Worm (Caenorhabditis elegans) whole organism, L4 larva: Measurements from ENCODE around the gene sca-1.

Experiments used
- D1046.2 ChIP-seq: fragments of 200-800 bp; sonication (Bioruptor generic); IDR thresholded peaks from 2 replicates; pipeline ENCODE4 v1.3.6; 2022; ENCODE audit warnings: missing genetic modification characterization, missing compliant biosample characterization
- F10B5.3 ChIP-seq: sonication (generic microtip); optimal IDR thresholded peaks from 2 replicates; lab custom pipeline; 2016; ENCODE audit warnings: mild to moderate bottlenecking, missing genetic modification characterization, missing compliant biosample characterization
- F44E2.7 ChIP-seq: fragments of 200-800 bp; sonication (Bioruptor generic); IDR thresholded peaks from 2 replicates; pipeline ENCODE4 v2.1.2; 2022; ENCODE audit warnings: missing genetic modification characterization, missing compliant biosample characterization
- T26A8.4 ChIP-seq: fragments of 200-800 bp; sonication (Bioruptor generic); IDR thresholded peaks from 2 replicates; pipeline ENCODE4 v1.3.6; 2022; ENCODE audit warnings: missing genetic modification characterization, missing compliant biosample characterization
- Y105C5A.15 ChIP-seq: fragments of 200-800 bp; sonication (Bioruptor generic); IDR thresholded peaks from 2 replicates; pipeline ENCODE4 v1.3.6; 2022; ENCODE audit warnings: missing genetic modification characterization, missing compliant biosample characterization
- Y75B8A.6 ChIP-seq: fragments of 200-800 bp; sonication (Bioruptor generic); IDR thresholded peaks from 2 replicates; pipeline ENCODE4 v1.3.6; 2022; ENCODE audit warnings: missing genetic modification reagents, missing genetic modification characterization, missing compliant biosample characterization
- aha-1 ChIP-seq: fragments of 150-350 bp; peaks from one replicate; lab custom pipeline; 2014; ENCODE audit warnings: missing biosample characterization, missing genetic modification characterization
- ceh-32 ChIP-seq: sonication (generic microtip); optimal IDR thresholded peaks from 2 replicates; lab custom pipeline; 2016; ENCODE audit warnings: mild to moderate bottlenecking, missing genetic modification characterization, missing compliant biosample characterization; ENCODE audit not compliant: poor library complexity
- ceh-44 ChIP-seq: fragments of 200-800 bp; sonication (Bioruptor generic); IDR thresholded peaks from 2 replicates; pipeline ENCODE4 v1.3.6; 2022; ENCODE audit warnings: missing genetic modification reagents, missing genetic modification characterization, missing compliant biosample characterization
- ceh-62 ChIP-seq: sonication (generic microtip); optimal IDR thresholded peaks from 2 replicates; lab custom pipeline; 2017; ENCODE audit warnings: missing biosample characterization, missing genetic modification characterization
- cey-2 ChIP-seq: sonication (generic microtip); optimal IDR thresholded peaks from 3 replicates; lab custom pipeline; 2017; ENCODE audit warnings: missing genetic modification characterization, mild to moderate bottlenecking, missing compliant biosample characterization, antibody characterized with exemption, borderline replicate concordance; ENCODE audit not compliant: insufficient read depth
- daf-16 ChIP-seq, 3 experiments: sonication (generic microtip); optimal IDR thresholded peaks; 2 replicates each; lab custom pipeline; 2016 to 2017; ENCODE audit warnings: missing genetic modification characterization in 3 of 3, missing genetic modification reagents in 3 of 3, mild to moderate bottlenecking in 2 of 3, missing compliant biosample characterization in 2 of 3, missing biosample characterization in 1 of 3, moderate library complexity in 1 of 3
- dmd-6 ChIP-seq: fragments of 200-800 bp; sonication (Bioruptor generic); IDR thresholded peaks from 2 replicates; pipeline ENCODE4 v1.3.6; 2022; ENCODE audit warnings: missing genetic modification reagents, missing genetic modification characterization, missing compliant biosample characterization
- dpl-1 ChIP-seq: fragments of 150-350 bp; optimal IDR thresholded peaks from 2 replicates; lab custom pipeline; 2014; ENCODE audit warnings: missing biosample characterization, missing genetic modification reagents, missing genetic modification characterization
- egl-27 ChIP-seq: sonication (generic microtip); optimal IDR thresholded peaks from 3 replicates; lab custom pipeline; 2017; ENCODE audit warnings: missing biosample characterization, missing genetic modification reagents, missing genetic modification characterization
- hmg-1.1 ChIP-seq: fragments of 200-800 bp; sonication (Bioruptor generic); IDR thresholded peaks from 2 replicates; pipeline ENCODE4 v1.3.6; 2022; ENCODE audit warnings: missing genetic modification reagents, missing genetic modification characterization, missing compliant biosample characterization
- jun-1 ChIP-seq: fragments of 150-350 bp; optimal IDR thresholded peaks from 2 replicates; lab custom pipeline; 2014; ENCODE audit warnings: missing biosample characterization, missing genetic modification reagents, missing genetic modification characterization
- lim-7 ChIP-seq: fragments of 200-800 bp; sonication (Bioruptor generic); IDR thresholded peaks from 2 replicates; pipeline ENCODE4 v1.3.6; 2022; ENCODE audit warnings: missing genetic modification characterization, missing compliant biosample characterization
- lin-1 ChIP-seq: fragments of 200-800 bp; sonication (Bioruptor generic); IDR thresholded peaks from 2 replicates; pipeline ENCODE4 v1.3.6; 2022; ENCODE audit warnings: missing genetic modification reagents, missing genetic modification characterization, missing compliant biosample characterization
- lsy-2 ChIP-seq, 2 experiments: fragments of 150-350 bp in 1 of 2; sonication (generic microtip) in 1 of 2; optimal IDR thresholded peaks; 2 replicates each; lab custom pipeline; 2014 to 2017; ENCODE audit warnings: missing biosample characterization in 2 of 2, missing genetic modification characterization in 2 of 2
- madf-5 ChIP-seq, 2 experiments: fragments of 200-800 bp; sonication (Bioruptor generic); IDR thresholded peaks; 2 replicates each; pipeline ENCODE4 v1.3.6; 2022; ENCODE audit warnings: missing compliant biosample characterization in 2 of 2, missing genetic modification characterization in 2 of 2
- mes-2 ChIP-seq: sonication (generic microtip); optimal IDR thresholded peaks from 2 replicates; lab custom pipeline; 2016; ENCODE audit warnings: missing genotype, mild to moderate bottlenecking, missing genetic modification characterization, missing compliant biosample characterization; ENCODE audit not compliant: poor library complexity, severe bottlenecking
- nhr-111 ChIP-seq: fragments of 200-800 bp; sonication (Bioruptor generic); optimal IDR thresholded peaks from 2 replicates; lab custom pipeline; 2018; ENCODE audit warnings: mild to moderate bottlenecking, missing genetic modification characterization, missing compliant biosample characterization
- nhr-237 ChIP-seq: sonication (generic microtip); optimal IDR thresholded peaks from 2 replicates; lab custom pipeline; 2017; ENCODE audit warnings: missing biosample characterization, missing genetic modification characterization
- nhr-28 ChIP-seq: fragments of 150-350 bp; optimal IDR thresholded peaks from 2 replicates; lab custom pipeline; 2014; ENCODE audit warnings: missing biosample characterization, missing genetic modification characterization
- nhr-41 ChIP-seq: fragments of 200-800 bp; sonication (Bioruptor generic); IDR thresholded peaks from 2 replicates; pipeline ENCODE4 v1.3.6; 2022; ENCODE audit warnings: missing genetic modification reagents, missing genetic modification characterization, missing compliant biosample characterization
- nhr-42 ChIP-seq: fragments of 200-800 bp; sonication (Bioruptor generic); IDR thresholded peaks from 2 replicates; pipeline ENCODE4 v1.3.6; 2022; ENCODE audit warnings: missing genetic modification characterization, missing compliant biosample characterization
- nhr-76 ChIP-seq: fragments of 150-350 bp; optimal IDR thresholded peaks from 2 replicates; lab custom pipeline; 2014; ENCODE audit warnings: missing biosample characterization, missing genetic modification characterization
- nhr-77 ChIP-seq: fragments of 150-350 bp; optimal IDR thresholded peaks from 2 replicates; lab custom pipeline; 2014; ENCODE audit warnings: missing biosample characterization, missing genetic modification characterization
- rbr-2 ChIP-seq: sonication (generic microtip); optimal IDR thresholded peaks from 2 replicates; lab custom pipeline; 2016; ENCODE audit warnings: missing genotype, missing genetic modification characterization, missing compliant biosample characterization
- set-16 ChIP-seq: fragments of 200-800 bp; sonication (Bioruptor generic); IDR thresholded peaks from 2 replicates; pipeline ENCODE4 v1.3.6; 2022; ENCODE audit warnings: missing genetic modification reagents, missing genetic modification characterization, missing compliant biosample characterization
- snpc-4 ChIP-seq: fragments of 150-350 bp; optimal IDR thresholded peaks from 2 replicates; lab custom pipeline; 2014; ENCODE audit warnings: missing biosample characterization, missing genetic modification characterization
- spr-1 ChIP-seq: sonication (generic microtip); optimal IDR thresholded peaks from 2 replicates; lab custom pipeline; 2016; ENCODE audit warnings: mild to moderate bottlenecking, missing genetic modification characterization, missing compliant biosample characterization
- spr-3 ChIP-seq: fragments of 200-800 bp; sonication (Bioruptor generic); optimal IDR thresholded peaks from 2 replicates; lab custom pipeline; 2018; ENCODE audit warnings: mild to moderate bottlenecking, missing genetic modification characterization, missing compliant biosample characterization
- tra-1 ChIP-seq: fragments of 200-800 bp; sonication (Bioruptor generic); IDR thresholded peaks from 2 replicates; pipeline ENCODE4 v1.3.6; 2022; ENCODE audit warnings: missing genetic modification reagents, missing genetic modification characterization, missing compliant biosample characterization
- unc-39 ChIP-seq: sonication (generic microtip); optimal IDR thresholded peaks from 2 replicates; lab custom pipeline; 2017; ENCODE audit warnings: missing biosample characterization, missing genetic modification characterization
- unc-62 ChIP-seq, 3 experiments: fragments of 150-350 bp in 1 of 3; sonication (generic microtip); optimal IDR thresholded peaks in 2 of 3; peaks in 1 of 3; 1 replicate in 1 of 3; 2 replicates in 2 of 3; lab custom pipeline; 2014 to 2017; ENCODE audit warnings: missing biosample characterization in 3 of 3, missing genetic modification characterization in 3 of 3, missing genetic modification reagents in 3 of 3, missing genotype in 1 of 3
- vab-7 ChIP-seq: fragments of 200-800 bp; sonication (Bioruptor generic); IDR thresholded peaks from 2 replicates; pipeline ENCODE4 v1.3.6; 2022; ENCODE audit warnings: missing genetic modification reagents, missing genetic modification characterization, missing compliant biosample characterization
- zfp-2 ChIP-seq: sonication (generic microtip); optimal IDR thresholded peaks from 2 replicates; lab custom pipeline; 2016; ENCODE audit warnings: mild to moderate bottlenecking, missing genetic modification characterization, missing compliant biosample characterization
- zfp-3 ChIP-seq: fragments of 200-800 bp; sonication (Bioruptor generic); conservative IDR thresholded peaks from 2 replicates; pipeline ENCODE4 v1.3.6; 2022; ENCODE audit warnings: missing genetic modification reagents, missing genetic modification characterization, missing compliant biosample characterization
- zip-11 ChIP-seq: fragments of 200-800 bp; sonication (Bioruptor generic); IDR thresholded peaks from 2 replicates; pipeline ENCODE4 v1.3.6; 2022; ENCODE audit warnings: missing genetic modification characterization, missing compliant biosample characterization
- ztf-11 ChIP-seq: fragments of 150-350 bp; optimal IDR thresholded peaks from 2 replicates; lab custom pipeline; 2014; ENCODE audit warnings: missing biosample characterization, missing genetic modification characterization

The sca-1 gene

DNA sequence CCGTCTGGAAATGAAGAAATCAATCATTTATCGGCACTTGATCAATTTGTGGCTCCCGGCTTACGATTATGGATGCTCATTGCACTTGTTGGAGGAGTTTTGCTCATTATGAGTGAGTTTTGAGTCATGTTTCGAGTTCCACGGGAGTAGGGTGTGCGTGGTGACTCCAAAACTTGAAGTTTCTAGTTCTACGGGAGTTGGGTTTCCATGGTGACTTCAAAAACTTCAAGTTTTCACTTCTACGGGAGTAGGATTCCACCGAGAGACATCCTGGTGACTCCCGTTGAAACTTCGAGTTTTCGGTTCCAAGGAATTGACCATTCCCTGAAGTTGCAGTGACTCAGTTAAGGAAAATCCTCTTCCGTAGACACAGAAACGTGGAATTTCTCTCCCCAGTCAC is 40.2 kb upstream of the sca-1 start (continued):
- no peak for TF ChIP-seq nhr-111 (GFP tag; lab: Kevin White, UChicago)
- no peak for TF ChIP-seq F44E2.7 (GFP tag; lab: Robert Waterston, UW)
- no peak for TF ChIP-seq lim-7 (GFP tag; lab: Robert Waterston, UW)
- no peak for TF ChIP-seq nhr-41
- no peak for TF ChIP-seq T26A8.4 (GFP tag; lab: Robert Waterston, UW)
- TF ChIP-seq nhr-42 (GFP tag; lab: Robert Waterston, UW), result 0 out of 2 replicates have a peak, but pooled peaks have one; percentile 52
- TF ChIP-seq dpl-1, result no peak
- no peak for TF ChIP-seq ztf-11
- 0 out of 4 replicates have a peak, but pooled peaks of 1 of the 2 experiments have one; percentile 35 for TF ChIP-seq madf-5 (GFP tag; IDR thresholded peaks at IDR 0.05; lab: Robert Waterston, UW)
- TF ChIP-seq snpc-4 (tag; lab: Kevin White, UChicago), result no peak
- TF ChIP-seq Y75B8A.6 (GFP tag; lab: Robert Waterston, UW), result no peak
- peak; percentile 22; the same call in 1 of the 2 replicates for TF ChIP-seq dmd-6 (GFP tag; lab: Robert Waterston, UW)
- TF ChIP-seq daf-16 (GFP tag; optimal IDR thresholded peaks at IDR 0.05; lab: Kevin White, UChicago), result no peak
- TF ChIP-seq daf-16 (tag; optimal IDR thresholded peaks at IDR 0.05; lab: Kevin White, UChicago), result no peak
- TF ChIP-seq lin-1 (GFP tag; lab: Robert Waterston, UW), result no peak
- no peak for TF ChIP-seq nhr-237 (tag; lab: Kevin White, UChicago)
- no peak for TF ChIP-seq Y105C5A.15
- TF ChIP-seq nhr-77 (tag; lab: Kevin White, UChicago), result no peak
- TF ChIP-seq unc-39 (tag; lab: Kevin White, UChicago), result no peak
- TF ChIP-seq ceh-62, result no peak
- TF ChIP-seq zip-11 (GFP tag; lab: Robert Waterston, UW), result no peak
- TF ChIP-seq zfp-3 (GFP tag; lab: Robert Waterston, UW), result no peak
- no peak for TF ChIP-seq unc-62 (GFP tag; optimal IDR thresholded peaks at IDR 0.05 in 1 of 2; lab: Kevin White, UChicago)
- TF ChIP-seq unc-62 (tag; optimal IDR thresholded peaks at IDR 0.05; lab: Kevin White, UChicago), result no peak
- TF ChIP-seq vab-7 (GFP tag; lab: Robert Waterston, UW), result 0 out of 2 replicates have a peak, but pooled peaks have one; percentile 55
- no peak for TF ChIP-seq nhr-28 (tag; lab: Kevin White, UChicago)
- no peak for TF ChIP-seq zfp-2 (tag; lab: Kevin White, UChicago)

DNA sequence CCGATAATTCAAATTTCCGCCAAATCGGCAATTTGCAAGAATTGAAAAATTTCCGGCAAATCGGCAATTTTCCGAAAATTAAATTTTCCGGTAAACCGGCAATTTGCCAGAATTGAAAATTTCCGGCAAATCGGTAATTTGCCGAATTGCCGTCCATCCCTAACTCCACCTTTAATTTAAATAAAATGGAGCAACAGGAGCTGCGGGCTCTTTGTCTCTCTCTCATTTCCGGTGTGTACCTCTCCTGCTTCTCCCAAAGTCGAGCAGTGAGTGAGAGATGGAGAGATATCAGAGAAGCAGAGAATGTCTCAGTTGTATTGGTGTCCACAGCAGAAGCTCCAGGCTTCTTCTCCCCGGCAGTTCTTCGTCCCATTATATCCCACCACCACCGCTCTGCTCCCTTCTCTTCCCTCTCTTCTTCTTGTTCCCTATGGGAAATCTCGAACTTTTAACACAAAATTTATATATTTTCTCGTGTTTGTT is 38.8 kb upstream of the sca-1 start, which contains the start of gene Y39A1C.1:
TSS of gene Y39A1C.1 (plus strand) at position 51 of the 483 bp plus-strand sequence.
- TF ChIP-seq ceh-44 (GFP tag; lab: Robert Waterston, UW) (no peak), jun-1 (tag; lab: Kevin White, UChicago) (no peak), spr-1 (tag; lab: Kevin White, UChicago) (no peak), set-16 (GFP tag; lab: Robert Waterston, UW) (0 out of 2 replicates have a peak, but pooled peaks have one; percentile 17), egl-27 (no peak), D1046.2 (no peak), ceh-32 (tag; lab: Kevin White, UChicago) (no peak), spr-3 (GFP tag; lab: Kevin White, UChicago) (no peak), zfp-3 (GFP tag; lab: Robert Waterston, UW) (no peak), hmg-1.1 (peak; percentile 55; the same call in 1 of the 2 replicates), tra-1 (0 out of 2 replicates have a peak, but pooled peaks have one; percentile 30), mes-2 (tag; lab: Kevin White, UChicago) (peak; percentile 54), nhr-76 (tag; lab: Kevin White, UChicago) (no peak), zfp-2 (tag; lab: Kevin White, UChicago) (no peak), F10B5.3 (tag; lab: Kevin White, UChicago) (no peak), daf-16 (GFP tag; optimal IDR thresholded peaks at IDR 0.05; lab: Kevin White, UChicago) (no peak), daf-16 (tag; optimal IDR thresholded peaks at IDR 0.05; lab: Kevin White, UChicago) (no peak), aha-1 (tag; lab: Kevin White, UChicago) (peak; percentile 8), lsy-2 (tag; optimal IDR thresholded peaks at IDR 0.05; lab: Kevin White, UChicago) (no peak), rbr-2 (peak; percentile 15), cey-2 (tag; lab: Kevin White, UChicago) (no peak)
